Fruit fly (Drosophila melanogaster): ENCODE results near the gene CG34291.

- TF ChIP-seq CG8478 (optimal IDR thresholded peaks at IDR 0.05): no peak
- no peak for TF ChIP-seq CTCF (optimal IDR thresholded peaks at IDR 0.05)
These were observed 15.8 kb downstream of the CG34291 start for dm6 chr3R:26409780-26410179.
